Worm (Caenorhabditis elegans) whole organism, early embryonic: ENCODE results near the gene str-114.

Source experiments
- B0310.2 ChIP-seq: sonication (generic microtip); optimal IDR thresholded peaks from 2 replicates; lab custom pipeline; 2016; ENCODE audit warnings: mild to moderate bottlenecking, missing genetic modification characterization, missing compliant biosample characterization
- F13C5.2 ChIP-seq: sonication (generic microtip); optimal IDR thresholded peaks from 2 replicates; lab custom pipeline; 2017; ENCODE audit warnings: mild to moderate bottlenecking, missing genetic modification characterization, inconsistent platforms, missing compliant biosample characterization
- aly-1 ChIP-seq: sonication (generic microtip); optimal IDR thresholded peaks from 2 replicates; lab custom pipeline; 2016; ENCODE audit warnings: missing genetic modification characterization, missing compliant biosample characterization
- ama-1 ChIP-seq: fragments of 150-350 bp; optimal IDR thresholded peaks from 2 replicates; lab custom pipeline; 2014
- ceh-13 ChIP-seq: fragments of 200-800 bp; sonication (Bioruptor generic); optimal IDR thresholded peaks from 2 replicates; lab custom pipeline; 2018; ENCODE audit warnings: mild to moderate bottlenecking, missing genetic modification characterization, missing compliant biosample characterization
- ceh-36 ChIP-seq: sonication (generic microtip); optimal IDR thresholded peaks from 2 replicates; lab custom pipeline; 2016; ENCODE audit warnings: missing genetic modification characterization, inconsistent platforms, missing compliant biosample characterization
- ets-7 ChIP-seq: sonication (generic microtip); optimal IDR thresholded peaks from 2 replicates; lab custom pipeline; 2016; ENCODE audit warnings: missing genotype, missing genetic modification characterization, missing compliant biosample characterization
- flt-1 ChIP-seq: fragments of 200-800 bp; sonication (Bioruptor generic); IDR thresholded peaks from 2 replicates; pipeline ENCODE4 v1.3.6; 2022; ENCODE audit warnings: missing genetic modification characterization, missing compliant biosample characterization
- hmbx-1 ChIP-seq: sonication (generic microtip); optimal IDR thresholded peaks from 2 replicates; lab custom pipeline; 2016; ENCODE audit warnings: mild to moderate bottlenecking, missing genetic modification characterization, missing compliant biosample characterization
- hmg-4 ChIP-seq: fragments of 200-800 bp; sonication (Bioruptor generic); optimal IDR thresholded peaks from 2 replicates; lab custom pipeline; 2018; ENCODE audit warnings: mild to moderate bottlenecking, missing genetic modification characterization, missing compliant biosample characterization
- hnd-1 ChIP-seq: sonication (generic microtip); optimal IDR thresholded peaks from 2 replicates; lab custom pipeline; 2016; ENCODE audit warnings: missing genetic modification characterization, missing compliant biosample characterization
- pes-1 ChIP-seq: fragments of 200-800 bp; sonication (Bioruptor generic); IDR thresholded peaks from 2 replicates; pipeline ENCODE4 v1.3.6; 2022; ENCODE audit warnings: missing genetic modification reagents, missing genetic modification characterization, missing compliant biosample characterization
- scrt-1 ChIP-seq: fragments of 200-800 bp; sonication (Bioruptor generic); IDR thresholded peaks from 2 replicates; pipeline ENCODE4 v1.3.6; 2022; ENCODE audit warnings: missing genetic modification characterization, missing compliant biosample characterization
- sea-1 ChIP-seq: fragments of 200-800 bp; sonication (Bioruptor generic); conservative IDR thresholded peaks from 2 replicates; pipeline ENCODE4 v1.3.6; 2022; ENCODE audit warnings: missing genetic modification characterization, missing compliant biosample characterization
- tbx-11 ChIP-seq: fragments of 200-800 bp; sonication (Bioruptor generic); IDR thresholded peaks from 2 replicates; pipeline ENCODE4 v1.3.6; 2022; ENCODE audit warnings: missing genetic modification characterization, missing compliant biosample characterization
- tbx-37 ChIP-seq: fragments of 200-800 bp; sonication (Bioruptor generic); conservative IDR thresholded peaks from 2 replicates; pipeline ENCODE4 v1.3.6; 2022; ENCODE audit warnings: missing genetic modification reagents, missing genetic modification characterization, missing compliant biosample characterization
- tra-4 ChIP-seq: sonication (generic microtip); optimal IDR thresholded peaks from 2 replicates; lab custom pipeline; 2017; ENCODE audit warnings: missing genetic modification characterization, missing compliant biosample characterization

The str-114 gene

DNA sequence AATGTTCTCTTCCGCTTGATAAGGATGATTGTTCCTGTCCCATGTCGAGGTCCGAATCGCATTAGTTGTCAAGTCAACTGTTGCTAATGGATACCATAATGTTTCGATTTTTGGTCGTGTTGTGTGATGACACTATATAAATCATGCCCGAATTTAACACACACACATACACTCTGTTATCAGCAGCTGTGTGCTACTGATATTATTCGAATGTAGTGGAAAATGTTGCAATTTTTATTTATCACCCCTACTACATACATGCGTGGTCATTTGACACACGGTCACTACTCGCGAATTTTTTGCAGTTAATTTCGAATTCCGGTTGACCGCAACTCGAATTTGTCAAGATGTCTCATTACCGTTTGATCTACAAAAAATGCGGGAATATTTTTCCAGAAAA lies 43.0 kb downstream of the str-114 start:
- TF ChIP-seq scrt-1 (GFP tag; lab: Robert Waterston, UW): no peak
- no peak for TF ChIP-seq hmg-4 (GFP tag; lab: Kevin White, UChicago)
- TF ChIP-seq F13C5.2 (tag; lab: Kevin White, UChicago): no peak
- TF ChIP-seq tra-4: no peak
- no peak for TF ChIP-seq flt-1 (GFP tag; lab: Robert Waterston, UW)
- TF ChIP-seq ets-7 (tag; lab: Kevin White, UChicago): no peak
- no peak for TF ChIP-seq B0310.2 (tag; lab: Kevin White, UChicago)
- no peak for TF ChIP-seq sea-1 (GFP tag; lab: Robert Waterston, UW)
- TF ChIP-seq aly-1: no peak
- no peak for TF ChIP-seq hmbx-1 (tag; lab: Kevin White, UChicago)
- no peak for TF ChIP-seq ama-1 (lab: Kevin White, UChicago)
- no peak for TF ChIP-seq ceh-13 (GFP tag; lab: Kevin White, UChicago)
- TF ChIP-seq tbx-11 (GFP tag; lab: Robert Waterston, UW): no peak
- no peak for TF ChIP-seq ceh-36 (tag; lab: Kevin White, UChicago)

DNA sequence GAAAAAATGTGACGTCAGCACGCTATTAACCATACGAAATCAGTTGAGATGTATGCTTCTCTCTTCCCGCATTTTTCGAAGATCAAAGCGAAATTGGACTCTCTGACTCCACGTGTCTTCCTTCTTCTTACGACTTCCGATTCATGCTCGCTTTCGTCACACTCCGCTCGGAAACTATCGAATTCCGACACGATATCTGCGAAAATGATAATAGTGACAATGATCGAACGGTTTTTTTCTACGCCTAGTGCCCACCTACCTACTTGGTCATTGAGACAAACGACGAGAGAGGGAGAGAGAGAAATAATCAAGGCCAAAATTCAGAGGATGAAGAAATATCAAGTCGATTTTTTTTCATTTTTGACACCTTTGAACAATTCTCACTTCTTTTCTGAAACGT lies 44.1 kb downstream of the str-114 start:
- TF ChIP-seq F13C5.2 (tag; lab: Kevin White, UChicago) (no peak), hmg-4 (GFP tag; lab: Kevin White, UChicago) (no peak), ama-1 (lab: Kevin White, UChicago) (no peak), flt-1 (GFP tag; lab: Robert Waterston, UW) (no peak), aly-1 (no peak), ets-7 (tag; lab: Kevin White, UChicago) (no peak), B0310.2 (tag; lab: Kevin White, UChicago) (no peak), pes-1 (GFP tag; lab: Robert Waterston, UW) (no peak), hmbx-1 (tag; lab: Kevin White, UChicago) (no peak), tbx-11 (GFP tag; lab: Robert Waterston, UW) (no peak)

DNA sequence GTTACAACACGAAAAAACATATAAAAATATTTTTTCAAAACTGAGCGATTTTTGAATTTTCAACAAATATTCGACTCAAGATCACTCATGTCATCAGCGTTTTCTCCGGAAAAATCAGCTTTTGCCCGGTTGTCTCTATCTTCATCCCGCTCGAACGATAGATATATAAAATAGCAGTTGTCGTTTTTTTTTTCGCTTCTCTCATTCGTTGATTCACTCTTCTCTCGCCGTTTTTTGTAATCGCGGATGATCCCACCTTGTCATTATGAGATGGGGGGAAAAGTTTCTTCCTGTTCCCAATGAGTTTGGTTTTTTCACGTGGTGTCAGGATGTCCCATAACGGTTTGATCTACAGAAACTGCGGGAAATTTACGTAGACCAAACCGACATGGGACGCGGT lies 45.7 kb downstream of the str-114 start:
- TF ChIP-seq hnd-1 (tag; lab: Kevin White, UChicago) (no peak), hmbx-1 (tag; lab: Kevin White, UChicago) (no peak), scrt-1 (GFP tag; lab: Robert Waterston, UW) (no peak), aly-1 (no peak), pes-1 (GFP tag; lab: Robert Waterston, UW) (no peak), tbx-37 (no peak), sea-1 (GFP tag; lab: Robert Waterston, UW) (no peak), ceh-13 (GFP tag; lab: Kevin White, UChicago) (no peak), ceh-36 (tag; lab: Kevin White, UChicago) (no peak), flt-1 (GFP tag; lab: Robert Waterston, UW) (no peak), tra-4 (no peak)

DNA sequence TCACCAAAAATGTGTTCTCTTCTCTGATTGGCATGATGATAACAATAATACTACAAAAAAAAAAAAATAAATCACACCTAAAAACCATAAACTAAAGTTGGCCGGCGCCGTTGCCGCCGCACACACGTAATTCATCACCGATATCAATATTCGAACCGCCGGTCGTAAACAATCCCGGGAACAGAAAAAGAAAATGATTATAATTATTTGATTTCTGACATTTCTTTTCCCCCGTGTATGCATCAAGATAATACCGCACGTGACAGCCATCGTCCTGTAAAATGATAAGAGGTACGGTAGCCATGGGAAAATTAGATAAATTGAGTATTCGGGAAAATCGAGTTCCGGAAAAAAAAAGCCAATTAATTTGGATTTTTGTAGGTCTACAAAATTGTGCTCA lies 47.5 kb downstream of the str-114 start:
- no peak for TF ChIP-seq hmg-4 (GFP tag; lab: Kevin White, UChicago)
- TF ChIP-seq tra-4: no peak
- no peak for TF ChIP-seq hmbx-1 (tag; lab: Kevin White, UChicago)
- TF ChIP-seq B0310.2 (tag; lab: Kevin White, UChicago): no peak
- no peak for TF ChIP-seq pes-1 (GFP tag; lab: Robert Waterston, UW)
- no peak for TF ChIP-seq ceh-36 (tag; lab: Kevin White, UChicago)
- TF ChIP-seq tbx-11 (GFP tag; lab: Robert Waterston, UW): no peak
- no peak for TF ChIP-seq sea-1 (GFP tag; lab: Robert Waterston, UW)
- no peak for TF ChIP-seq tbx-37
- TF ChIP-seq flt-1 (GFP tag; lab: Robert Waterston, UW): no peak
- no peak for TF ChIP-seq F13C5.2 (tag; lab: Kevin White, UChicago)
- no peak for TF ChIP-seq ceh-13 (GFP tag; lab: Kevin White, UChicago)
- no peak for TF ChIP-seq aly-1
- no peak for TF ChIP-seq ets-7 (tag; lab: Kevin White, UChicago)
- TF ChIP-seq scrt-1 (GFP tag; lab: Robert Waterston, UW): no peak
- no peak for TF ChIP-seq hnd-1 (tag; lab: Kevin White, UChicago)
- TF ChIP-seq ama-1 (lab: Kevin White, UChicago): no peak

- TF ChIP-seq scrt-1 (GFP tag; lab: Robert Waterston, UW): no peak
- TF ChIP-seq ceh-13 (GFP tag; lab: Kevin White, UChicago): no peak
- no peak for TF ChIP-seq ets-7 (tag; lab: Kevin White, UChicago)
- TF ChIP-seq hnd-1 (tag; lab: Kevin White, UChicago): no peak
- no peak for TF ChIP-seq aly-1
- no peak for TF ChIP-seq B0310.2 (tag; lab: Kevin White, UChicago)
- TF ChIP-seq ama-1 (lab: Kevin White, UChicago): no peak
These were observed 48.9 kb downstream of the str-114 start for ce11 chrV:3698497-3698896.
